Fruit fly (Drosophila melanogaster) whole organism, embryonic: ENCODE results near the gene VhaSFD.

Source experiments
- Atf6 ChIP-seq: fragments of 200-800 bp; sonication (Bioruptor generic); IDR thresholded peaks from 2 replicates; pipeline ENCODE4 v1.3.6; 2022; ENCODE audit warnings: missing biosample characterization, missing genetic modification characterization
- BEAF-32 ChIP-seq: fragments of 200-800 bp; sonication (Bioruptor generic); optimal IDR thresholded peaks from 3 replicates; lab custom pipeline; 2017; ENCODE audit warnings: missing biosample characterization, missing genetic modification characterization, mild to moderate bottlenecking, moderate library complexity, missing genetic modification reagents
- CG10209 ChIP-seq: fragments of 200-800 bp; sonication (Bioruptor generic); optimal IDR thresholded peaks from 3 replicates; lab custom pipeline; 2017; ENCODE audit warnings: missing biosample characterization, mild to moderate bottlenecking, missing genetic modification characterization, missing genetic modification reagents
- CG10462 ChIP-seq: fragments of 200-800 bp; sonication (Bioruptor generic); optimal IDR thresholded peaks from 2 replicates; lab custom pipeline; 2016; ENCODE audit warnings: missing biosample characterization, missing genetic modification characterization
- CG11093 ChIP-seq: fragments of 200-800 bp; sonication (Bioruptor generic); IDR thresholded peaks from 3 replicates; pipeline ENCODE4 v1.3.6; 2022; ENCODE audit warnings: missing biosample characterization, missing genetic modification characterization
- CG11695 ChIP-seq: fragments of 200-800 bp; sonication (Bioruptor generic); IDR thresholded peaks from 3 replicates; pipeline ENCODE4 v1.3.6; 2022; ENCODE audit warnings: missing biosample characterization, missing genetic modification characterization
- CG11723 ChIP-seq: fragments of 200-800 bp; sonication (Bioruptor generic); optimal IDR thresholded peaks from 2 replicates; lab custom pipeline; 2017; ENCODE audit warnings: missing biosample characterization, mild to moderate bottlenecking, missing genetic modification characterization
- CG12155 ChIP-seq: fragments of 200-800 bp; sonication (Bioruptor generic); optimal IDR thresholded peaks from 3 replicates; lab custom pipeline; 2016; ENCODE audit warnings: missing biosample characterization, missing genetic modification characterization
- CG12236 ChIP-seq: fragments of 200-800 bp; sonication (Bioruptor generic); optimal IDR thresholded peaks from 2 replicates; lab custom pipeline; 2016; ENCODE audit warnings: missing biosample characterization, missing genetic modification characterization
- CG12744 ChIP-seq: fragments of 200-800 bp; sonication (Bioruptor generic); optimal IDR thresholded peaks from 2 replicates; lab custom pipeline; 2016; ENCODE audit warnings: missing biosample characterization, missing genetic modification characterization
- CG12942 ChIP-seq: fragments of 200-800 bp; sonication (Bioruptor generic); optimal IDR thresholded peaks from 3 replicates; lab custom pipeline; 2016; ENCODE audit warnings: missing biosample characterization, missing genetic modification characterization
- CG13624 ChIP-seq: fragments of 200-800 bp; sonication (Bioruptor generic); optimal IDR thresholded peaks from 2 replicates; lab custom pipeline; 2016; ENCODE audit warnings: missing biosample characterization, missing genetic modification characterization
- CG14965 ChIP-seq: fragments of 200-800 bp; sonication (Bioruptor generic); optimal IDR thresholded peaks from 2 replicates; lab custom pipeline; 2016; ENCODE audit warnings: missing biosample characterization, missing genetic modification characterization, borderline replicate concordance
- CG2202 ChIP-seq: fragments of 200-800 bp; sonication (Bioruptor generic); optimal IDR thresholded peaks from 2 replicates; lab custom pipeline; 2018; ENCODE audit warnings: missing biosample characterization, mild to moderate bottlenecking, missing genetic modification characterization
- CG31365 ChIP-seq: fragments of 200-800 bp; sonication (Bioruptor generic); optimal IDR thresholded peaks from 2 replicates; lab custom pipeline; 2018; ENCODE audit warnings: missing biosample characterization, mild to moderate bottlenecking, missing genetic modification characterization
- CG31388 ChIP-seq: fragments of 200-800 bp; sonication (Bioruptor generic); optimal IDR thresholded peaks from 2 replicates; lab custom pipeline; 2016; ENCODE audit warnings: missing biosample characterization, missing genetic modification characterization
- CG32767 ChIP-seq: fragments of 200-800 bp; sonication (Bioruptor generic); IDR thresholded peaks from 2 replicates; pipeline ENCODE4 v1.3.6; 2022; ENCODE audit warnings: missing biosample characterization, missing genetic modification characterization
- CG33213 ChIP-seq: fragments of 200-800 bp; sonication (Bioruptor generic); optimal IDR thresholded peaks from 3 replicates; lab custom pipeline; 2016; ENCODE audit warnings: missing biosample characterization, missing genetic modification characterization
- CG6254 ChIP-seq: fragments of 200-800 bp; sonication (Bioruptor generic); optimal IDR thresholded peaks from 3 replicates; lab custom pipeline; 2017; ENCODE audit warnings: mild to moderate bottlenecking, missing biosample characterization, missing genetic modification reagents, missing genetic modification characterization
- CG7357 ChIP-seq: fragments of 200-800 bp; sonication (Bioruptor generic); IDR thresholded peaks from 3 replicates; pipeline ENCODE4 v1.3.6; 2022; ENCODE audit warnings: missing biosample characterization, missing genetic modification characterization
- CG8359 ChIP-seq: fragments of 200-800 bp; sonication (Bioruptor generic); optimal IDR thresholded peaks from 2 replicates; lab custom pipeline; 2017; ENCODE audit warnings: missing biosample characterization, mild to moderate bottlenecking, missing genetic modification characterization, borderline replicate concordance
- CG9215 ChIP-seq: fragments of 200-800 bp; sonication (Bioruptor generic); IDR thresholded peaks from 2 replicates; pipeline ENCODE4 v1.3.6; 2022; ENCODE audit warnings: missing biosample characterization, missing genetic modification characterization
- CG9797 ChIP-seq: fragments of 200-800 bp; sonication (Bioruptor generic); optimal IDR thresholded peaks from 3 replicates; lab custom pipeline; 2018; ENCODE audit warnings: missing biosample characterization, mild to moderate bottlenecking, missing genetic modification characterization
- CTCF ChIP-seq: fragments of 200-800 bp; sonication (Bioruptor generic); optimal IDR thresholded peaks from 2 replicates; lab custom pipeline; 2017; ENCODE audit warnings: missing biosample characterization, mild to moderate bottlenecking, missing genetic modification characterization, moderate library complexity
- Doc3 ChIP-seq: fragments of 200-800 bp; sonication (Bioruptor generic); IDR thresholded peaks from 3 replicates; pipeline ENCODE4 v1.3.6; 2022; ENCODE audit warnings: missing biosample characterization, missing genetic modification characterization; ENCODE audit not compliant: partially characterized antibody
- Ets65A ChIP-seq: fragments of 200-800 bp; sonication (Bioruptor generic); peaks from one replicate; lab custom pipeline; 2016; ENCODE audit warnings: missing biosample characterization, missing genetic modification characterization
- H15 ChIP-seq: fragments of 200-800 bp; sonication (Bioruptor generic); IDR thresholded peaks from 3 replicates; pipeline ENCODE4 v1.3.6; 2022; ENCODE audit warnings: missing biosample characterization, missing genetic modification characterization
- Lim3 ChIP-seq: fragments of 200-800 bp; sonication (Bioruptor generic); IDR thresholded peaks from 2 replicates; pipeline ENCODE4 v1.3.6; 2022; ENCODE audit warnings: missing biosample characterization, missing genetic modification characterization
- MTF-1 ChIP-seq: fragments of 200-800 bp; sonication (Bioruptor generic); optimal IDR thresholded peaks from 2 replicates; lab custom pipeline; 2018; ENCODE audit warnings: missing biosample characterization, mild to moderate bottlenecking, missing genetic modification characterization, borderline replicate concordance
- Med ChIP-seq: fragments of 200-800 bp; sonication (Bioruptor generic); peaks from one replicate; lab custom pipeline; 2016; ENCODE audit warnings: missing biosample characterization, missing genetic modification characterization, mild to moderate bottlenecking, inconsistent platforms, moderate library complexity
- Meics ChIP-seq: fragments of 200-800 bp; sonication (Bioruptor generic); optimal IDR thresholded peaks from 2 replicates; lab custom pipeline; 2017; ENCODE audit warnings: missing biosample characterization, mild to moderate bottlenecking, missing genetic modification characterization
- Rx ChIP-seq: fragments of 200-800 bp; sonication (Bioruptor generic); IDR thresholded peaks from 2 replicates; pipeline ENCODE4 v1.3.6; 2022; ENCODE audit warnings: missing biosample characterization, missing genetic modification characterization
- Trl ChIP-seq, 3 experiments: fragments of >200 bp in 2 of 3; fragments of 200-800 bp in 1 of 3; sonication (Bioruptor generic) in 1 of 3; optimal IDR thresholded peaks; 2 replicates in 1 of 3; 3 replicates in 2 of 3; lab custom pipeline; 2016 to 2017; ENCODE audit warnings: missing biosample characterization in 1 of 3, missing genetic modification characterization in 1 of 3
- ab ChIP-seq: fragments of 200-800 bp; sonication (Bioruptor generic); optimal IDR thresholded peaks from 2 replicates; lab custom pipeline; 2016; ENCODE audit warnings: missing biosample characterization, missing genetic modification characterization
- ac ChIP-seq: fragments of 200-800 bp; sonication (Bioruptor generic); optimal IDR thresholded peaks from 3 replicates; lab custom pipeline; 2017; ENCODE audit warnings: missing biosample characterization, mild to moderate bottlenecking, missing genetic modification characterization
- croc ChIP-seq: fragments of 200-800 bp; sonication (Bioruptor generic); conservative IDR thresholded peaks from 3 replicates; pipeline ENCODE4 v1.3.6; 2022; ENCODE audit warnings: missing biosample characterization, missing genetic modification characterization
- dm ChIP-seq: fragments of 200-800 bp; sonication (Bioruptor generic); optimal IDR thresholded peaks from 3 replicates; lab custom pipeline; 2016; ENCODE audit warnings: missing biosample characterization, missing genetic modification characterization
- dpn ChIP-seq, 2 experiments: fragments of 200-800 bp; sonication (Bioruptor generic); optimal IDR thresholded peaks; 3 replicates each; lab custom pipeline; 2016; ENCODE audit warnings: missing biosample characterization in 2 of 2, missing genetic modification characterization in 2 of 2
- fd3F ChIP-seq: fragments of 200-800 bp; sonication (Bioruptor generic); optimal IDR thresholded peaks from 2 replicates; lab custom pipeline; 2018; ENCODE audit warnings: missing biosample characterization, mild to moderate bottlenecking, missing genetic modification characterization, moderate library complexity
- gt ChIP-seq: fragments of 200-800 bp; sonication (Bioruptor generic); IDR thresholded peaks from 2 replicates; pipeline ENCODE4 v1.3.6; 2022; ENCODE audit warnings: missing biosample characterization, missing genetic modification characterization
- hbn ChIP-seq: fragments of 200-800 bp; sonication (Bioruptor generic); IDR thresholded peaks from 2 replicates; pipeline ENCODE4 v1.3.6; 2022; ENCODE audit warnings: missing biosample characterization, missing genetic modification characterization; ENCODE audit not compliant: partially characterized antibody
- her ChIP-seq: fragments of 200-800 bp; sonication (Bioruptor generic); optimal IDR thresholded peaks from 2 replicates; lab custom pipeline; 2016; ENCODE audit warnings: missing biosample characterization, missing genetic modification characterization
- jing ChIP-seq: fragments of 200-800 bp; sonication (Bioruptor generic); optimal IDR thresholded peaks from 2 replicates; lab custom pipeline; 2018; ENCODE audit warnings: missing biosample characterization, mild to moderate bottlenecking, missing genetic modification characterization
- lbe ChIP-seq: fragments of 200-800 bp; sonication (Bioruptor generic); optimal IDR thresholded peaks from 2 replicates; lab custom pipeline; 2016; ENCODE audit warnings: missing biosample characterization, mild to moderate bottlenecking, missing genetic modification characterization
- mld ChIP-seq: fragments of 200-800 bp; sonication (Bioruptor generic); IDR thresholded peaks from 3 replicates; pipeline ENCODE4 v1.3.6; 2022; ENCODE audit warnings: missing biosample characterization, missing genetic modification characterization; ENCODE audit not compliant: partially characterized antibody
- slp2 ChIP-seq: fragments of 200-800 bp; sonication (Bioruptor generic); optimal IDR thresholded peaks from 2 replicates; lab custom pipeline; 2016; ENCODE audit warnings: missing biosample characterization, missing genetic modification characterization
- trem ChIP-seq: fragments of 200-800 bp; optimal IDR thresholded peaks from 3 replicates; lab custom pipeline; 2019; ENCODE audit warnings: missing biosample characterization, mild to moderate bottlenecking, missing genetic modification characterization, moderate library complexity
- ttk ChIP-seq: fragments of 200-800 bp; sonication (Bioruptor generic); IDR thresholded peaks from 2 replicates; pipeline ENCODE4 v2.1.2; 2022; ENCODE audit warnings: missing biosample characterization, missing genetic modification characterization
- twi ChIP-seq: fragments of 200-800 bp; optimal IDR thresholded peaks from 2 replicates; lab custom pipeline; 2019; ENCODE audit warnings: missing biosample characterization, mild to moderate bottlenecking, missing genetic modification characterization, moderate library complexity
- unc-4 ChIP-seq: fragments of 200-800 bp; sonication (Bioruptor generic); IDR thresholded peaks from 2 replicates; pipeline ENCODE4 v1.3.6; 2022; ENCODE audit warnings: missing biosample characterization, missing genetic modification characterization; ENCODE audit not compliant: partially characterized antibody

VhaSFD gene

dm6 chr2L:16727578-16728023 is at the start of gene VhaSFD (continued):
- peak; percentile 40 for TF ChIP-seq CG13624 (GFP tag; lab: Kevin White, UChicago)
- TF ChIP-seq gt: no peak
- TF ChIP-seq her (GFP tag; lab: Kevin White, UChicago): peak; percentile 6
- TF ChIP-seq CG7357 (GFP tag; lab: Robert Waterston, UW): no peak
- no peak for TF ChIP-seq CG11695 (GFP tag; lab: Robert Waterston, UW)
- no peak for TF ChIP-seq CG33213 (GFP tag; lab: Kevin White, UChicago)
- 0 out of 2 replicates have a peak, but pooled peaks have one; percentile 14 for TF ChIP-seq CG32767
- peak; percentile 67 for TF ChIP-seq Doc3 (GFP tag; lab: Robert Waterston, UW)
- TF ChIP-seq Ets65A (GFP tag; lab: Kevin White, UChicago): no peak
- TF ChIP-seq CG10462 (GFP tag; lab: Kevin White, UChicago): no peak
- TF ChIP-seq dm (GFP tag; lab: Kevin White, UChicago): no peak
- no peak for TF ChIP-seq MTF-1 (GFP tag; lab: Kevin White, UChicago)
- no peak for TF ChIP-seq CG8359 (GFP tag; lab: Kevin White, UChicago)
- TF ChIP-seq H15 (GFP tag; lab: Robert Waterston, UW): no peak
- TF ChIP-seq Atf6 (GFP tag; lab: Robert Waterston, UW): no peak
- no peak; the same call in 2 of the 3 replicates for TF ChIP-seq mld (GFP tag; lab: Robert Waterston, UW)
- peak; percentile 16 for TF ChIP-seq fd3F
- TF ChIP-seq CG31365: no peak
- TF ChIP-seq croc (GFP tag; lab: Robert Waterston, UW): no peak
- peak; percentile 62 for TF ChIP-seq BEAF-32 (GFP tag; lab: Kevin White, UChicago)
- TF ChIP-seq CG14965 (GFP tag; lab: Kevin White, UChicago): no peak
- TF ChIP-seq ac: no peak
- TF ChIP-seq, all 482 proteins: peak for 136

dm6 chr2L:16766070-16766752 is 38.6 kb upstream of the VhaSFD start, which contains the start of gene Mhc:
Mhc (plus strand) TSS chr2L:16766566.
- TF ChIP-seq CG12155 (GFP tag; lab: Kevin White, UChicago) (no peak), unc-4 (GFP tag; lab: Robert Waterston, UW) (no peak), CG31388 (GFP tag; lab: Kevin White, UChicago) (no peak), twi (tag; lab: Kevin White, UChicago) (peak; percentile 55), Lim3 (GFP tag; lab: Robert Waterston, UW) (no peak), ttk (no peak), trem (tag; lab: Kevin White, UChicago) (peak; percentile 20), CG11723 (GFP tag; lab: Kevin White, UChicago) (no peak), Rx (no peak), CG10209 (GFP tag; lab: Kevin White, UChicago) (no peak), dpn (GFP tag; optimal IDR thresholded peaks at IDR 0.05; lab: Kevin White, UChicago) (no peak), ab (GFP tag; lab: Kevin White, UChicago) (no peak), CG12744 (GFP tag; lab: Kevin White, UChicago) (no peak), hbn (no peak), Meics (GFP tag; lab: Kevin White, UChicago) (no peak), CG6254 (GFP tag; lab: Kevin White, UChicago) (no peak), Med (peak; percentile 69), CG9215 (GFP tag; lab: Robert Waterston, UW) (no peak), jing (GFP tag; lab: Kevin White, UChicago) (no peak), CG12942 (GFP tag; lab: Kevin White, UChicago) (no peak), CTCF (GFP tag; lab: Kevin White, UChicago) (no peak), CG9797 (GFP tag; lab: Kevin White, UChicago) (no peak), lbe (GFP tag; lab: Kevin White, UChicago) (no peak), slp2 (GFP tag; lab: Kevin White, UChicago) (no peak), Trl (optimal IDR thresholded peaks at IDR 0.05; lab: Kevin White, UChicago) (peak; percentile 17 to 58), Trl (GFP tag; optimal IDR thresholded peaks at IDR 0.05; lab: Kevin White, UChicago) (no peak), CG11093 (no peak), CG12236 (GFP tag; lab: Kevin White, UChicago) (no peak), CG2202 (tag; lab: Kevin White, UChicago) (no peak)
